Fruit fly (Drosophila melanogaster): ENCODE measurements around the gene CG11857.

The CG11857 gene

DNA sequence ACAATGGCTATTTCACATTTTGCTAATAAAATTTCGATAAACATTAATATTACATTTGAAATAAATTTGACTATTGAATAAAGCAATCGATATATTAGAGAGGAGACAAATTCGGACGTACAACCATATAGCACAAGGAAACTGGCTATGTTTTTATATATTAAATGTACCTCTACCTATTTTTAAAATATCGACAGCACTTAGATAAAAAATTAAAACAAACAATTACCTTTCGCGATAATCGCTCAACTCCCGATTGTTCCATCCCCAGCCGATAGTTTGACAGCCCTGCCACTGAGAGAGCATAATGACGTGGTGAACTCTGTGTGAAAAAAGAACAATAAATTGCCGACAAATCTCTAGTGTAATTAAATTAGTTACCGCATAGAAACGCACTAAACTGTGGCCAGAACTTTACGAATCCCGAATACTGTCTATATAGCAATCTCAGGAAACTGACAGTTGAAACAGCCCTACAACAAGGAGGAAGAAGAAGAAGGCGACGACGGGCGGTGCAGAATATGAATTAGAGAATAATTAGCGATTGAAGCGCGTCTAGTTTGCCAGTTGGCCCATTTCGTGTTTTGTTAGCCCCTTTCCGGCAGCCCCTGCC, at the start of gene CG11857 (continued):
- peak; percentile 98 for TF ChIP-seq CG6689 (GFP tag; IDR thresholded peaks at IDR 0.05)
- TF ChIP-seq CG12299 (tag; optimal IDR thresholded peaks at IDR 0.05), result peak; percentile 95
- TF ChIP-seq CG32772 (GFP tag; IDR thresholded peaks at IDR 0.05), result peak; percentile 99
- TF ChIP-seq CG11560 (tag; IDR thresholded peaks at IDR 0.05), result peak; percentile 93
- peak; percentile 99 for TF ChIP-seq Abd-B (GFP tag; optimal IDR thresholded peaks at IDR 0.05)
- no peak for TF ChIP-seq CG8478 (optimal IDR thresholded peaks at IDR 0.05)
- TF ChIP-seq Rfx (GFP tag; IDR thresholded peaks at IDR 0.05), result peak; percentile 99
- TF ChIP-seq yki (optimal IDR thresholded peaks at IDR 0.05), result no peak
- TF ChIP-seq CG10654 (GFP tag; optimal IDR thresholded peaks at IDR 0.05), result peak; percentile 97
- TF ChIP-seq CG10565 (GFP tag; optimal IDR thresholded peaks at IDR 0.05), result peak; percentile 91
- TF ChIP-seq NK7.1 (GFP tag; optimal IDR thresholded peaks at IDR 0.05), result peak; percentile 93
- TF ChIP-seq fd3F (GFP tag; optimal IDR thresholded peaks at IDR 0.05), result peak; percentile 98
- peak; percentile 93 for TF ChIP-seq p53 (GFP tag; optimal IDR thresholded peaks at IDR 0.05)
- peak; percentile 97 for TF ChIP-seq CG33213 (GFP tag; optimal IDR thresholded peaks at IDR 0.05)
- peak; percentile 95 for TF ChIP-seq CG10979 (tag; optimal IDR thresholded peaks at IDR 0.05)
- TF ChIP-seq CG17359 (tag; optimal IDR thresholded peaks at IDR 0.05), result peak; percentile 98
- peak; percentile 99 for TF ChIP-seq CG2199 (GFP tag; IDR thresholded peaks at IDR 0.05)
- peak; percentile 97 for TF ChIP-seq trh (GFP tag; optimal IDR thresholded peaks at IDR 0.05)
- peak; percentile 87 for TF ChIP-seq CG6683 (GFP tag; optimal IDR thresholded peaks at IDR 0.05)
- TF ChIP-seq abd-A (tag; optimal IDR thresholded peaks at IDR 0.05), result no peak
- peak; percentile 99 for TF ChIP-seq CG30403 (GFP tag; optimal IDR thresholded peaks at IDR 0.05)
- peak; percentile 99 for TF ChIP-seq CG14014 (GFP tag; IDR thresholded peaks at IDR 0.05)
- no peak for TF ChIP-seq nau (GFP tag; optimal IDR thresholded peaks at IDR 0.05)
- peak; percentile 8 for TF ChIP-seq pros (GFP tag; optimal IDR thresholded peaks at IDR 0.05)
- TF ChIP-seq pita (GFP tag; optimal IDR thresholded peaks at IDR 0.05), result no peak
- peak; percentile 99 for TF ChIP-seq lilli (GFP tag; optimal IDR thresholded peaks at IDR 0.05)
- peak; percentile 95 for TF ChIP-seq ERR (GFP tag; optimal IDR thresholded peaks at IDR 0.05)
- TF ChIP-seq dimm (GFP tag; IDR thresholded peaks at IDR 0.05), result peak; percentile 97
- TF ChIP-seq CG14050 (GFP tag; IDR thresholded peaks at IDR 0.05), result peak; percentile 98
- TF ChIP-seq Hr51 (GFP tag; optimal IDR thresholded peaks at IDR 0.05), result peak; percentile 96 to 99
- TF ChIP-seq jumu (GFP tag; optimal IDR thresholded peaks at IDR 0.05), result peak; percentile 97
- TF ChIP-seq CG9215 (GFP tag; IDR thresholded peaks at IDR 0.05), result peak; percentile 99
- no peak for TF ChIP-seq pan (optimal IDR thresholded peaks at IDR 0.05)
- TF ChIP-seq pan (GFP tag; optimal IDR thresholded peaks at IDR 0.05 in 1 of 2, IDR thresholded peaks at IDR 0.05 in 1 of 2), result peak in 1 of 2 experiments; percentile 99
- TF ChIP-seq CG16815 (GFP tag; optimal IDR thresholded peaks at IDR 0.05), result peak; percentile 97
- TF ChIP-seq NC2α (GFP tag; optimal IDR thresholded peaks at IDR 0.05), result peak; percentile 90
- peak; percentile 99 for TF ChIP-seq nerfin-2 (GFP tag; IDR thresholded peaks at IDR 0.05; ENCODE audit: partially characterized antibody)
- peak; percentile 94 for TF ChIP-seq CG10267 (tag; optimal IDR thresholded peaks at IDR 0.05)
- peak; percentile 97 for TF ChIP-seq CG30431 (GFP tag; optimal IDR thresholded peaks at IDR 0.05)
- TF ChIP-seq CG8281 (tag; optimal IDR thresholded peaks at IDR 0.05), result peak; percentile 90
- TF ChIP-seq Antp (GFP tag; optimal IDR thresholded peaks at IDR 0.05), result peak; percentile 97
- peak; percentile 98 for TF ChIP-seq B-H2 (GFP tag; optimal IDR thresholded peaks at IDR 0.05)
- TF ChIP-seq pzg (GFP tag; optimal IDR thresholded peaks at IDR 0.05), result peak; percentile 89
- peak; percentile 98 for TF ChIP-seq slou (GFP tag; optimal IDR thresholded peaks at IDR 0.05)
- TF ChIP-seq CG9609 (GFP tag; optimal IDR thresholded peaks at IDR 0.05), result peak; percentile 98
- peak; percentile 90 for TF ChIP-seq CG2875 (GFP tag; optimal IDR thresholded peaks at IDR 0.05)
- TF ChIP-seq CG2116 (GFP tag; optimal IDR thresholded peaks at IDR 0.05), result peak; percentile 94
- TF ChIP-seq zfh1 (GFP tag; IDR thresholded peaks at IDR 0.05), result peak; percentile 99
- peak; percentile 96 for TF ChIP-seq Oli (tag; optimal IDR thresholded peaks at IDR 0.05)
- peak; percentile 98 for TF ChIP-seq gro (GFP tag; optimal IDR thresholded peaks at IDR 0.05)
- TF ChIP-seq fd64A (GFP tag; optimal IDR thresholded peaks at IDR 0.05), result peak; percentile 78
